Worm (Caenorhabditis elegans): ENCODE results near the gene lido-15.

DNA sequence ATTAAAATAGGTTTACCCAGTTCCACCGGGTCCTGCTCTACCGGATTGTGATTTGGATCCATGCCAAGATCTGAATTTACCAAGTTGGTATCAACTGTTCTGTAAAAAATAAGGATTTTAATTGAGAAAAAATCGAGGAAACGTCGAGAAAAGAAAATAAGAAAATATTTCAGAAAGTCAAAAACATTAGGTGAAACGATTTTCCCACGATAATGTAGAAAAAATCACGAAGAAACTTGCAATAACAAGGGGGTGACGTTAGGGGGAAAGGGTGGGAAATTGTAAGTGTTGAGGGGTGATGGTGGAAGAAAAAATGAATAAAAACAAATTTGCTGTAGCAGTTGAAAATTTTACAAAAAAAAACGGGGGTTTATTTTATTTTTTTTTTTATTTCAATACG lies 39.0 kb upstream of the lido-15 start, which contains the start of gene T24E12.10:
- no peak for TF ChIP-seq tab-1 (GFP tag; IDR thresholded peaks at IDR 0.05)
- no peak for TF ChIP-seq flt-1 (GFP tag; IDR thresholded peaks at IDR 0.05)
- TF ChIP-seq ztf-29 (GFP tag; IDR thresholded peaks at IDR 0.05), result no peak
- TF ChIP-seq med-1 (GFP tag; optimal IDR thresholded peaks at IDR 0.05; ENCODE audit: insufficient read depth), result no peak
- TF ChIP-seq ztf-23 (GFP tag; IDR thresholded peaks at IDR 0.05), result no peak
- TF ChIP-seq klf-2 (GFP tag; conservative IDR thresholded peaks at IDR 0.05), result no peak
- TF ChIP-seq cog-1 (tag; optimal IDR thresholded peaks at IDR 0.05), result no peak
- TF ChIP-seq ref-1 (GFP tag; conservative IDR thresholded peaks at IDR 0.05), result no peak
